Worm (Caenorhabditis elegans): ENCODE data around the gene unc-46.

Gene unc-46

ce11 chrV:5086919-5087404, 11.9 kb downstream of the unc-46 start, which contains the start of gene Y58A7A.5:
Gene Y58A7A.5, minus strand, starts transcription at chrV:5086969.
- TF ChIP-seq pha-4 (GFP tag; IDR thresholded peaks at IDR 0.05) = no peak
- peak; percentile 19 for TF ChIP-seq pha-4 (tag; optimal IDR thresholded peaks at IDR 0.05)
- peak; percentile 35 for TF ChIP-seq mep-1 (tag; optimal IDR thresholded peaks at IDR 0.05)
- peak; percentile 28 for TF ChIP-seq dpl-1 (GFP tag; optimal IDR thresholded peaks at IDR 0.05)
- TF ChIP-seq daf-19 (GFP tag; conservative IDR thresholded peaks at IDR 0.05) = no peak
- peak in 1 of 2 experiments; percentile 54 for TF ChIP-seq daf-16 (GFP tag; optimal IDR thresholded peaks at IDR 0.05)
- TF ChIP-seq daf-16 (tag; optimal IDR thresholded peaks at IDR 0.05) = no peak
- peak; percentile 57; the same call in 1 of the 2 replicates for TF ChIP-seq dmd-6 (GFP tag; IDR thresholded peaks at IDR 0.05)
- peak; percentile 60 for TF ChIP-seq nhr-6 (tag; optimal IDR thresholded peaks at IDR 0.05)
- TF ChIP-seq mdt-29 (GFP tag; IDR thresholded peaks at IDR 0.05) = no peak
- TF ChIP-seq hlh-11 (tag; optimal IDR thresholded peaks at IDR 0.05) = peak; percentile 40
- peak in 1 of 2 experiments; percentile 59 for TF ChIP-seq lsy-2 (tag; optimal IDR thresholded peaks at IDR 0.05)
- peak; percentile 6 for TF ChIP-seq pqm-1 (tag; optimal IDR thresholded peaks at IDR 0.05)
- peak; percentile 49 for TF ChIP-seq T20F7.1 (GFP tag; optimal IDR thresholded peaks at IDR 0.05)
- no peak for TF ChIP-seq nhr-237 (tag; optimal IDR thresholded peaks at IDR 0.05)
- TF ChIP-seq hif-1 (tag; optimal IDR thresholded peaks at IDR 0.05) = peak in 1 of 2 experiments; percentile 39
- no peak for TF ChIP-seq daf-12 (tag; optimal IDR thresholded peaks at IDR 0.05)
- no peak for TF ChIP-seq sdz-12 (GFP tag; optimal IDR thresholded peaks at IDR 0.05)
- TF ChIP-seq gei-8 (GFP tag; optimal IDR thresholded peaks at IDR 0.05) = no peak
- TF ChIP-seq nhr-28 (tag; optimal IDR thresholded peaks at IDR 0.05) = peak; percentile 64
- peak; percentile 98 for TF ChIP-seq zip-2 (tag; optimal IDR thresholded peaks at IDR 0.05)
- TF ChIP-seq ceh-28 (tag; optimal IDR thresholded peaks at IDR 0.05) = no peak
- no peak for TF ChIP-seq php-3 (GFP tag; IDR thresholded peaks at IDR 0.05)
- no peak for TF ChIP-seq daf-8 (GFP tag; IDR thresholded peaks at IDR 0.05)

ce11 chrV:5084957-5085465, 13.8 kb downstream of the unc-46 start, which contains the start of gene Y58A7A.4:
Gene Y58A7A.4, minus strand, starts transcription at chrV:5085007.
- TF ChIP-seq F49E8.2 (tag; optimal IDR thresholded peaks at IDR 0.05; ENCODE audit: borderline replicate concordance) (no peak), ceh-20 (GFP tag; IDR thresholded peaks at IDR 0.05) (no peak), ceh-82 (tag; optimal IDR thresholded peaks at IDR 0.05) (no peak), nhr-28 (tag; optimal IDR thresholded peaks at IDR 0.05) (peak; percentile 6), zip-2 (tag; optimal IDR thresholded peaks at IDR 0.05) (peak; percentile 92)

- TF ChIP-seq zip-2 (tag; optimal IDR thresholded peaks at IDR 0.05) = peak; percentile 100
- TF ChIP-seq vab-7 (GFP tag; IDR thresholded peaks at IDR 0.05) = no peak
- peak in 1 of 2 experiments; percentile 67 for TF ChIP-seq mdl-1 (tag; optimal IDR thresholded peaks at IDR 0.05)
- TF ChIP-seq zag-1 (tag; optimal IDR thresholded peaks at IDR 0.05) = no peak
- TF ChIP-seq lsy-2 (tag; optimal IDR thresholded peaks at IDR 0.05) = peak in 1 of 2 experiments; percentile 68
- TF ChIP-seq T20F7.1 (GFP tag; optimal IDR thresholded peaks at IDR 0.05) = peak; percentile 61
- no peak for TF ChIP-seq php-3 (GFP tag; IDR thresholded peaks at IDR 0.05)
- TF ChIP-seq pqm-1 (tag; optimal IDR thresholded peaks at IDR 0.05) = peak; percentile 43
- peak; percentile 37; the same call in 1 of the 2 replicates for TF ChIP-seq dmd-6 (GFP tag; IDR thresholded peaks at IDR 0.05)
- no peak for TF ChIP-seq madf-5 (GFP tag; IDR thresholded peaks at IDR 0.05)
- TF ChIP-seq egl-43 (GFP tag; IDR thresholded peaks at IDR 0.05) = no peak
- TF ChIP-seq mxl-2 (GFP tag; conservative IDR thresholded peaks at IDR 0.05) = no peak
- TF ChIP-seq snpc-1.2 (GFP tag; IDR thresholded peaks at IDR 0.05) = no peak
- TF ChIP-seq pha-4 (GFP tag; IDR thresholded peaks at IDR 0.05) = no peak
- no peak for TF ChIP-seq pha-4 (tag; optimal IDR thresholded peaks at IDR 0.05)
- TF ChIP-seq nhr-102 (tag; optimal IDR thresholded peaks at IDR 0.05) = peak; percentile 31
- TF ChIP-seq ceh-20 (GFP tag; IDR thresholded peaks at IDR 0.05) = no peak
- TF ChIP-seq ztf-7 (tag; optimal IDR thresholded peaks at IDR 0.05) = peak; percentile 98
- no peak for TF ChIP-seq nhr-41 (GFP tag; IDR thresholded peaks at IDR 0.05)
- TF ChIP-seq lim-7 (GFP tag; IDR thresholded peaks at IDR 0.05) = no peak
- TF ChIP-seq zip-11 (GFP tag; IDR thresholded peaks at IDR 0.05) = no peak
- TF ChIP-seq T26A8.4 (GFP tag; IDR thresholded peaks at IDR 0.05) = no peak
- TF ChIP-seq daf-16 (GFP tag; optimal IDR thresholded peaks at IDR 0.05) = no peak
- peak; percentile 64 for TF ChIP-seq daf-16 (tag; optimal IDR thresholded peaks at IDR 0.05)
- no peak for TF ChIP-seq F49E8.2 (tag; optimal IDR thresholded peaks at IDR 0.05; ENCODE audit: borderline replicate concordance)
- peak; percentile 66 for TF ChIP-seq aha-1 (tag)
- TF ChIP-seq hlh-11 (tag; optimal IDR thresholded peaks at IDR 0.05) = peak; percentile 56
- TF ChIP-seq mep-1 (tag; optimal IDR thresholded peaks at IDR 0.05) = peak; percentile 43
- no peak for TF ChIP-seq Y75B8A.6 (GFP tag; IDR thresholded peaks at IDR 0.05)
- TF ChIP-seq mes-2 (tag; optimal IDR thresholded peaks at IDR 0.05; ENCODE audit: poor library complexity, severe bottlenecking) = peak; percentile 54
- TF ChIP-seq aly-2 (tag; optimal IDR thresholded peaks at IDR 0.05) = no peak
- TF ChIP-seq hlh-30 (tag; optimal IDR thresholded peaks at IDR 0.05; ENCODE audit: insufficient read depth) = peak; percentile 48
These were observed 17.9 kb downstream of the unc-46 start, which contains the start of gene Y58A7A.3 for ce11 chrV:5080853-5081338. Gene Y58A7A.3, minus strand, starts transcription at chrV:5080903.
